Worm (Caenorhabditis elegans) whole organism, L4 larva: ENCODE data around the gene dyf-2.
A peak's percentile ranks its signal among the peaks of the same experiment; 100 is the strongest.

ENCODE experiments used
- D1046.2 ChIP-seq: fragments of 200-800 bp; sonication (Bioruptor generic); IDR thresholded peaks from 2 replicates; pipeline ENCODE4 v1.3.6; 2022; ENCODE audit warnings: missing genetic modification characterization, missing compliant biosample characterization
- F37D6.2 ChIP-seq: sonication (generic microtip); optimal IDR thresholded peaks from 2 replicates; lab custom pipeline; 2016; ENCODE audit warnings: mild to moderate bottlenecking, missing genetic modification characterization, missing compliant biosample characterization
- F49E8.2 ChIP-seq: sonication (generic microtip); optimal IDR thresholded peaks from 2 replicates; lab custom pipeline; 2016; ENCODE audit warnings: missing compliant biosample characterization, mild to moderate bottlenecking, missing genetic modification characterization, borderline replicate concordance
- Y105C5A.15 ChIP-seq: fragments of 200-800 bp; sonication (Bioruptor generic); IDR thresholded peaks from 2 replicates; pipeline ENCODE4 v1.3.6; 2022; ENCODE audit warnings: missing genetic modification characterization, missing compliant biosample characterization
- ZK546.5 ChIP-seq, 2 experiments: sonication (generic microtip); optimal IDR thresholded peaks; 2 replicates each; lab custom pipeline; 2017; ENCODE audit warnings: missing biosample characterization in 2 of 2, missing genetic modification characterization in 2 of 2
- ama-1 ChIP-seq: fragments of 150-350 bp; optimal IDR thresholded peaks from 2 replicates; lab custom pipeline; 2014; ENCODE audit warnings: inconsistent platforms, mixed read lengths
- ceh-28 ChIP-seq: fragments of 150-350 bp; optimal IDR thresholded peaks from 2 replicates; lab custom pipeline; 2014; ENCODE audit warnings: missing biosample characterization, missing genetic modification reagents, missing genetic modification characterization
- ceh-32 ChIP-seq: sonication (generic microtip); optimal IDR thresholded peaks from 2 replicates; lab custom pipeline; 2016; ENCODE audit warnings: mild to moderate bottlenecking, missing genetic modification characterization, missing compliant biosample characterization; ENCODE audit not compliant: poor library complexity
- ceh-44 ChIP-seq: fragments of 200-800 bp; sonication (Bioruptor generic); IDR thresholded peaks from 2 replicates; pipeline ENCODE4 v1.3.6; 2022; ENCODE audit warnings: missing genetic modification reagents, missing genetic modification characterization, missing compliant biosample characterization
- ceh-62 ChIP-seq: sonication (generic microtip); optimal IDR thresholded peaks from 2 replicates; lab custom pipeline; 2017; ENCODE audit warnings: missing biosample characterization, missing genetic modification characterization
- cey-2 ChIP-seq: sonication (generic microtip); optimal IDR thresholded peaks from 3 replicates; lab custom pipeline; 2017; ENCODE audit warnings: missing genetic modification characterization, mild to moderate bottlenecking, missing compliant biosample characterization, antibody characterized with exemption, borderline replicate concordance; ENCODE audit not compliant: insufficient read depth
- ctbp-1 ChIP-seq: fragments of 200-800 bp; sonication (Bioruptor generic); IDR thresholded peaks from 2 replicates; pipeline ENCODE4 v1.3.6; 2022; ENCODE audit warnings: missing genetic modification reagents, missing genetic modification characterization, missing compliant biosample characterization
- daf-16 ChIP-seq, 3 experiments: sonication (generic microtip); optimal IDR thresholded peaks; 2 replicates each; lab custom pipeline; 2016 to 2017; ENCODE audit warnings: missing genetic modification characterization in 3 of 3, missing genetic modification reagents in 3 of 3, mild to moderate bottlenecking in 2 of 3, missing compliant biosample characterization in 2 of 3, missing biosample characterization in 1 of 3, moderate library complexity in 1 of 3
- dmd-6 ChIP-seq: fragments of 200-800 bp; sonication (Bioruptor generic); IDR thresholded peaks from 2 replicates; pipeline ENCODE4 v1.3.6; 2022; ENCODE audit warnings: missing genetic modification reagents, missing genetic modification characterization, missing compliant biosample characterization
- dmd-8 ChIP-seq: fragments of 200-800 bp; sonication (Bioruptor generic); IDR thresholded peaks from 2 replicates; pipeline ENCODE4 v1.3.6; 2022; ENCODE audit warnings: missing genetic modification characterization, missing compliant biosample characterization
- duxl-1 ChIP-seq: sonication (generic microtip); optimal IDR thresholded peaks from 2 replicates; lab custom pipeline; 2016; ENCODE audit warnings: mild to moderate bottlenecking, missing genetic modification characterization, moderate library complexity, missing compliant biosample characterization; ENCODE audit not compliant: poor library complexity
- dve-1 ChIP-seq: sonication (generic microtip); optimal IDR thresholded peaks from 2 replicates; lab custom pipeline; 2017; ENCODE audit warnings: antibody characterized with exemption, mild to moderate bottlenecking, missing genetic modification characterization, missing compliant biosample characterization; ENCODE audit not compliant: insufficient read depth
- fkh-10 ChIP-seq: fragments of 150-350 bp; optimal IDR thresholded peaks from 2 replicates; lab custom pipeline; 2014; ENCODE audit warnings: missing biosample characterization, missing genetic modification reagents, missing genetic modification characterization
- hlh-11 ChIP-seq: fragments of 200-800 bp; sonication (Bioruptor generic); optimal IDR thresholded peaks from 2 replicates; lab custom pipeline; 2018; ENCODE audit warnings: mild to moderate bottlenecking, missing genetic modification characterization, missing compliant biosample characterization
- jun-1 ChIP-seq: fragments of 150-350 bp; optimal IDR thresholded peaks from 2 replicates; lab custom pipeline; 2014; ENCODE audit warnings: missing biosample characterization, missing genetic modification reagents, missing genetic modification characterization
- lim-7 ChIP-seq: fragments of 200-800 bp; sonication (Bioruptor generic); IDR thresholded peaks from 2 replicates; pipeline ENCODE4 v1.3.6; 2022; ENCODE audit warnings: missing genetic modification characterization, missing compliant biosample characterization
- lin-1 ChIP-seq: fragments of 200-800 bp; sonication (Bioruptor generic); IDR thresholded peaks from 2 replicates; pipeline ENCODE4 v1.3.6; 2022; ENCODE audit warnings: missing genetic modification reagents, missing genetic modification characterization, missing compliant biosample characterization
- lin-29 ChIP-seq: fragments of 200-800 bp; sonication (Bioruptor generic); IDR thresholded peaks from 2 replicates; pipeline ENCODE4 v1.3.6; 2022; ENCODE audit warnings: missing genetic modification reagents, missing genetic modification characterization, missing compliant biosample characterization
- lin-39 ChIP-seq: fragments of 150-350 bp; optimal IDR thresholded peaks from 2 replicates; lab custom pipeline; 2014; ENCODE audit warnings: missing biosample characterization, missing genetic modification reagents, missing genetic modification characterization
- lsy-2 ChIP-seq, 2 experiments: fragments of 150-350 bp in 1 of 2; sonication (generic microtip) in 1 of 2; optimal IDR thresholded peaks; 2 replicates each; lab custom pipeline; 2014 to 2017; ENCODE audit warnings: missing biosample characterization in 2 of 2, missing genetic modification characterization in 2 of 2
- mdt-29 ChIP-seq: fragments of 200-800 bp; sonication (Bioruptor generic); IDR thresholded peaks from 2 replicates; pipeline ENCODE4 v1.3.6; 2022; ENCODE audit warnings: missing genetic modification reagents, missing genetic modification characterization, missing compliant biosample characterization
- mxl-3 ChIP-seq: fragments of 200-800 bp; sonication (Bioruptor generic); optimal IDR thresholded peaks from 2 replicates; lab custom pipeline; 2018; ENCODE audit warnings: mild to moderate bottlenecking, missing genetic modification characterization, missing compliant biosample characterization
- nhr-10 ChIP-seq: fragments of 150-350 bp; optimal IDR thresholded peaks from 2 replicates; lab custom pipeline; 2014; ENCODE audit warnings: missing biosample characterization, missing genetic modification characterization
- nhr-111 ChIP-seq: fragments of 200-800 bp; sonication (Bioruptor generic); optimal IDR thresholded peaks from 2 replicates; lab custom pipeline; 2018; ENCODE audit warnings: mild to moderate bottlenecking, missing genetic modification characterization, missing compliant biosample characterization
- nhr-237 ChIP-seq: sonication (generic microtip); optimal IDR thresholded peaks from 2 replicates; lab custom pipeline; 2017; ENCODE audit warnings: missing biosample characterization, missing genetic modification characterization
- nhr-25 ChIP-seq: sonication (generic microtip); optimal IDR thresholded peaks from 2 replicates; lab custom pipeline; 2017; ENCODE audit warnings: missing genetic modification characterization, mild to moderate bottlenecking, missing compliant biosample characterization, antibody characterized with exemption, moderate library complexity, borderline replicate concordance; ENCODE audit not compliant: insufficient read depth
- nhr-28 ChIP-seq: fragments of 150-350 bp; optimal IDR thresholded peaks from 2 replicates; lab custom pipeline; 2014; ENCODE audit warnings: missing biosample characterization, missing genetic modification characterization
- nhr-41 ChIP-seq: fragments of 200-800 bp; sonication (Bioruptor generic); IDR thresholded peaks from 2 replicates; pipeline ENCODE4 v1.3.6; 2022; ENCODE audit warnings: missing genetic modification reagents, missing genetic modification characterization, missing compliant biosample characterization
- nhr-48 ChIP-seq: sonication (generic microtip); optimal IDR thresholded peaks from 2 replicates; lab custom pipeline; 2016; ENCODE audit warnings: mild to moderate bottlenecking, missing genetic modification characterization, missing compliant biosample characterization
- nhr-6 ChIP-seq: fragments of 150-350 bp; optimal IDR thresholded peaks from 2 replicates; lab custom pipeline; 2014; ENCODE audit warnings: missing biosample characterization, missing genetic modification characterization
- pqm-1 ChIP-seq: sonication (generic microtip); optimal IDR thresholded peaks from 2 replicates; lab custom pipeline; 2017; ENCODE audit warnings: missing biosample characterization, missing genetic modification characterization
- rbr-2 ChIP-seq: sonication (generic microtip); optimal IDR thresholded peaks from 2 replicates; lab custom pipeline; 2016; ENCODE audit warnings: missing genotype, missing genetic modification characterization, missing compliant biosample characterization
- sdz-12 ChIP-seq: fragments of 200-800 bp; sonication (Bioruptor generic); optimal IDR thresholded peaks from 2 replicates; lab custom pipeline; 2018; ENCODE audit warnings: mild to moderate bottlenecking, missing genetic modification characterization, missing compliant biosample characterization
- skn-1 ChIP-seq: fragments of 150-350 bp; optimal IDR thresholded peaks from 2 replicates; lab custom pipeline; 2014; ENCODE audit warnings: missing biosample characterization, missing genetic modification characterization
- spr-1 ChIP-seq: sonication (generic microtip); optimal IDR thresholded peaks from 2 replicates; lab custom pipeline; 2016; ENCODE audit warnings: mild to moderate bottlenecking, missing genetic modification characterization, missing compliant biosample characterization
- unc-130 ChIP-seq: sonication (generic microtip); optimal IDR thresholded peaks from 2 replicates; lab custom pipeline; 2016; ENCODE audit warnings: missing genetic modification reagents, missing genetic modification characterization, missing compliant biosample characterization
- unc-39 ChIP-seq: sonication (generic microtip); optimal IDR thresholded peaks from 2 replicates; lab custom pipeline; 2017; ENCODE audit warnings: missing biosample characterization, missing genetic modification characterization
- vab-7 ChIP-seq: fragments of 200-800 bp; sonication (Bioruptor generic); IDR thresholded peaks from 2 replicates; pipeline ENCODE4 v1.3.6; 2022; ENCODE audit warnings: missing genetic modification reagents, missing genetic modification characterization, missing compliant biosample characterization
- zag-1 ChIP-seq: fragments of 150-350 bp; optimal IDR thresholded peaks from 2 replicates; lab custom pipeline; 2014; ENCODE audit warnings: missing biosample characterization, missing genetic modification characterization
- zfp-2 ChIP-seq: sonication (generic microtip); optimal IDR thresholded peaks from 2 replicates; lab custom pipeline; 2016; ENCODE audit warnings: mild to moderate bottlenecking, missing genetic modification characterization, missing compliant biosample characterization
- zip-11 ChIP-seq: fragments of 200-800 bp; sonication (Bioruptor generic); IDR thresholded peaks from 2 replicates; pipeline ENCODE4 v1.3.6; 2022; ENCODE audit warnings: missing genetic modification characterization, missing compliant biosample characterization
- ztf-11 ChIP-seq: fragments of 150-350 bp; optimal IDR thresholded peaks from 2 replicates; lab custom pipeline; 2014; ENCODE audit warnings: missing biosample characterization, missing genetic modification characterization
- ztf-7 ChIP-seq: fragments of 150-350 bp; optimal IDR thresholded peaks from 2 replicates; lab custom pipeline; 2014; ENCODE audit warnings: missing biosample characterization, missing genetic modification characterization

Gene dyf-2

ce11 chrIII:13718403-13718969 lies 32.2 kb upstream of the dyf-2 start (continued):
- TF ChIP-seq daf-16 (GFP tag; optimal IDR thresholded peaks at IDR 0.05; lab: Kevin White, UChicago) (no peak), daf-16 (tag; optimal IDR thresholded peaks at IDR 0.05; lab: Kevin White, UChicago) (peak; percentile 11), dve-1 (tag; lab: Kevin White, UChicago) (peak; percentile 35), nhr-10 (tag; lab: Kevin White, UChicago) (no peak), mdt-29 (no peak), lsy-2 (tag; optimal IDR thresholded peaks at IDR 0.05; lab: Kevin White, UChicago) (peak in 1 of 2 experiments; percentile 14), zfp-2 (tag; lab: Kevin White, UChicago) (no peak), ama-1 (lab: Kevin White, UChicago) (peak; percentile 48), sdz-12 (GFP tag; lab: Kevin White, UChicago) (no peak), zag-1 (tag; lab: Kevin White, UChicago) (no peak), pqm-1 (peak; percentile 68), lim-7 (GFP tag; lab: Robert Waterston, UW) (no peak), dmd-6 (GFP tag; lab: Robert Waterston, UW) (peak; percentile 23; the same call in 1 of the 2 replicates), zip-11 (GFP tag; lab: Robert Waterston, UW) (no peak), rbr-2 (tag; lab: Kevin White, UChicago) (no peak), ctbp-1 (GFP tag; lab: Robert Waterston, UW) (0 out of 2 replicates have a peak, but pooled peaks have one; percentile 19), hlh-11 (tag; lab: Kevin White, UChicago) (peak; percentile 27), F49E8.2 (no peak), nhr-28 (tag; lab: Kevin White, UChicago) (peak; percentile 38), lin-29 (GFP tag; lab: Robert Waterston, UW) (no peak), ztf-11 (no peak), ceh-62 (tag; lab: Kevin White, UChicago) (no peak), unc-130 (GFP tag; lab: Kevin White, UChicago) (no peak), cey-2 (no peak), ZK546.5 (tag; optimal IDR thresholded peaks at IDR 0.05; lab: Kevin White, UChicago) (no peak)

DNA sequence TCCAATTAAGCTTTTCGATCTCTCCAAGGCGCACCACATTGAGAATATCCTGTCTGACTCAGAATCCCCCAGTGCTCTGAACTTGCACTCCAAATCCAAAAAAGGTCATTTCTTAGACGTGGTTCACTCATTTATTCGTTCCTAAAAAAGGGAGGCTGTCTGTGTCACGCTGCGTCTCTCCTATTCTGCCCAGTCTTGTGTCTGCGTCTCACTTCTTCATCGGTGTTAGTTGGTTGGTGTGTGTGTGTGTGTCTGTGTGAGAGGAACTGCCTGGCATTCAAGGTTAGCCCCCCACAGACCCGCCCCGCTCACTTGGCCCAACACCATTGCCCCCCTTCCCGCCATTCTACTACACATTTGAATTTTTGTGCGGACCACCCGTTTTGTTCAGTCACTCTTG lies 31.3 kb upstream of the dyf-2 start:
- TF ChIP-seq nhr-111 (GFP tag; lab: Kevin White, UChicago) (no peak), F37D6.2 (tag; lab: Kevin White, UChicago) (no peak), ztf-11 (no peak), lin-1 (GFP tag; lab: Robert Waterston, UW) (0 out of 2 replicates have a peak, but pooled peaks have one; percentile 37), zag-1 (tag; lab: Kevin White, UChicago) (no peak), Y105C5A.15 (GFP tag; lab: Robert Waterston, UW) (no peak), ztf-7 (tag; lab: Kevin White, UChicago) (no peak), ctbp-1 (GFP tag; lab: Robert Waterston, UW) (0 out of 2 replicates have a peak, but pooled peaks have one; percentile 28), zip-11 (GFP tag; lab: Robert Waterston, UW) (no peak), daf-16 (GFP tag; optimal IDR thresholded peaks at IDR 0.05; lab: Kevin White, UChicago) (no peak), daf-16 (tag; optimal IDR thresholded peaks at IDR 0.05; lab: Kevin White, UChicago) (no peak), nhr-41 (GFP tag; lab: Robert Waterston, UW) (no peak), nhr-6 (tag; lab: Kevin White, UChicago) (peak; percentile 2), pqm-1 (no peak), vab-7 (GFP tag; lab: Robert Waterston, UW) (no peak), skn-1 (no peak), D1046.2 (no peak), ceh-32 (tag; lab: Kevin White, UChicago) (no peak), spr-1 (tag; lab: Kevin White, UChicago) (no peak), dmd-8 (GFP tag; lab: Robert Waterston, UW) (no peak), fkh-10 (peak; percentile 15), nhr-25 (tag; lab: Kevin White, UChicago) (peak; percentile 78), nhr-48 (no peak), rbr-2 (tag; lab: Kevin White, UChicago) (peak; percentile 28), ceh-28 (tag; lab: Kevin White, UChicago) (no peak), mxl-3 (GFP tag; lab: Kevin White, UChicago) (peak; percentile 52), duxl-1 (tag; lab: Kevin White, UChicago) (no peak), ceh-44 (GFP tag; lab: Robert Waterston, UW) (no peak), unc-39 (no peak), jun-1 (no peak), lin-39 (tag; lab: Kevin White, UChicago) (no peak), nhr-237 (tag; lab: Kevin White, UChicago) (no peak), mdt-29 (no peak), dve-1 (tag; lab: Kevin White, UChicago) (peak; percentile 58)
